Worm (Caenorhabditis elegans) whole organism, L2 larva: ENCODE results near the gene nhr-118.

ENCODE experiments used
- ama-1 ChIP-seq: fragments of 150-350 bp; optimal IDR thresholded peaks from 2 replicates; lab custom pipeline; 2018; ENCODE audit warnings: inconsistent platforms
- elt-1 ChIP-seq: fragments of 150-350 bp; optimal IDR thresholded peaks from 2 replicates; lab custom pipeline; 2014; ENCODE audit warnings: missing biosample characterization, missing genetic modification characterization
- elt-3 ChIP-seq: sonication (generic microtip); optimal IDR thresholded peaks from 2 replicates; lab custom pipeline; 2017; ENCODE audit warnings: missing biosample characterization, missing genetic modification characterization
- gmeb-1 ChIP-seq: fragments of 150-350 bp; optimal IDR thresholded peaks from 2 replicates; lab custom pipeline; 2014; ENCODE audit warnings: missing biosample characterization, missing genetic modification characterization
- nhr-23 ChIP-seq: fragments of 150-350 bp; optimal IDR thresholded peaks from 2 replicates; lab custom pipeline; 2014; ENCODE audit warnings: missing biosample characterization, missing genetic modification reagents, missing genetic modification characterization
- nhr-25 ChIP-seq: fragments of 150-350 bp; sonication (generic microtip); optimal IDR thresholded peaks from 3 replicates; lab custom pipeline; 2014; ENCODE audit warnings: missing biosample characterization, missing genetic modification characterization

DNA sequence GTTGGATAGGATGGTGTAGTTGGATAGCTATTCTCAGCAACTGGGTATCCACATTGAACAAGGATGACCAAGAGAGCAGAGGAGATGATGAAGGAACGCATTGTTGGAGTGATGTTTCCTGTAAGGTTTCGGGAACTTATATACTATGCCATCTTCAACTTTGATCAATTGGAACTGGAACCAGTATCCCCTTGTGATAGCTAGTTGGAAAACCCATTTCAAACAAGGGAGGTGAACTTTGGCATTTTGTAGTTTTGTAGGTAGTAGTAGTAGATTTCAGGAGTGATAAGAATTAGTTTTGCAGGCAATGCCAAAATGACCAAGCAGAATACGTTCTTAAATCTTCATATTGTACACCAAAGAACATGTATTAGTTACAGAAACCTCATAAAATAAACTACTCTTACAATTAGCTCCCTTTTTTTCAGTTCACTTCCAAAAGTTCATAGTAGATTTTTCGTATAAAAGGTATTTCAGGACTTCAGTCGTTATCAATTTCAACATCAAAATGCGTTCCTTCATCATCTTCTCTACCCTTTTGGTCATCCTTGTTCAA is 12.2 kb downstream of the nhr-118 start, which contains the start of the genes Y47D7A.7 and Y47D7A.2:
- TF ChIP-seq nhr-23 (tag; lab: Kevin White, UChicago) (no peak), gmeb-1 (no peak), ama-1 (lab: Kevin White, UChicago) (no peak), nhr-25 (no peak), elt-1 (tag; lab: Kevin White, UChicago) (no peak), elt-3 (no peak)
